Worm (Caenorhabditis elegans): ENCODE data around the gene hlh-30.
A peak's percentile ranks its signal among the peaks of the same experiment; 100 is the strongest.

- no peak for TF ChIP-seq fos-1 (tag; optimal IDR thresholded peaks at IDR 0.05)
- peak; percentile 34 for TF ChIP-seq tbx-2 (tag; optimal IDR thresholded peaks at IDR 0.05)
- peak; percentile 76 for TF ChIP-seq nhr-19 (GFP tag; conservative IDR thresholded peaks at IDR 0.05)
- TF ChIP-seq lsy-2 (tag; optimal IDR thresholded peaks at IDR 0.05) = peak in 1 of 2 experiments; percentile 38
Measured at ce11 chrIV:4025923-4026322, 8.8 kb downstream of the hlh-30 start.

Measured in whole organism, L1 larva.